Worm (Caenorhabditis elegans): ENCODE results near the gene R11E3.1.
A peak's percentile ranks its signal among the peaks of the same experiment; 100 is the strongest.

DNA sequence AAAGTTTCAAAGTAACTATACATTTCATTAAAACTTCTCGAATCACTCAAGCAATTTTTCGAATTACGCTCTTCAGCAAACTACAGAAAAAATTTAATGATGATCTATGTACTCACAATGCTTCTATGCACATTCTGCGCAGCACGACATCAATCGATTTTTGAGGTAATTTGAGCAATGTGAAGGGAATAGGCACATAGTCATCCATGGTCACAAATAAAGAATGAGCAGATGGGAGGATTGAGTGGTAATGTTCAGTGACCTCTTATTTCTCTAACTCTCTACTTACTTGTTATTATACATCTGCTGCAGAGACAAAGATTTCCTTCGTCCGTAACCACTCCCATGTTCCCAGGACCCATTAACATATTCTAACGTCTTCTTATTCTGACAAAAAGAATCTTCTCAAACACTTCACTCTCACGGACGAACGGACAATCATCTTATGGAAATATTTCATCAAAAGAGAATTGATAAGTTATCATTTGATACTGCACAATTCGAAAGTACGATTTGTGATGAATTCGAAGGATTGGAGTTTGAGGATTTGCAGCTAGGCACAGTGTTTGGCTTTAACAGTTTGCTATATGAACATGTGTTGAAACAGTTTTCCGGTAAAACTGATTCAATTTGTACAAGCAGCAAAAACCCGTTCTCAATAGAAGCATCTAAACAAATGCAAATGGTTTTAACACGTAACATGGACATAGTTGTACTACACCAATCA lies 33.5 kb upstream of the R11E3.1 start, which contains the start of the genes fbxb-77 and Y17G9B.11:
- TF ChIP-seq elt-3 (tag; optimal IDR thresholded peaks at IDR 0.05) = no peak
- TF ChIP-seq lin-13 (tag; optimal IDR thresholded peaks at IDR 0.05) = no peak
- no peak for TF ChIP-seq lsy-2 (tag; optimal IDR thresholded peaks at IDR 0.05)
- TF ChIP-seq nhr-28 (tag; optimal IDR thresholded peaks at IDR 0.05) = no peak
- TF ChIP-seq ces-1 (GFP tag; optimal IDR thresholded peaks at IDR 0.05) = peak; percentile 10
- TF ChIP-seq pha-4 (tag; optimal IDR thresholded peaks at IDR 0.05) = no peak
- TF ChIP-seq unc-62 (GFP tag; optimal IDR thresholded peaks at IDR 0.05) = no peak
- no peak for TF ChIP-seq ztf-11 (tag; optimal IDR thresholded peaks at IDR 0.05)
- TF ChIP-seq nhr-76 (tag; optimal IDR thresholded peaks at IDR 0.05) = no peak
- no peak for TF ChIP-seq blmp-1 (tag; optimal IDR thresholded peaks at IDR 0.05)
- TF ChIP-seq ceh-43 (GFP tag; optimal IDR thresholded peaks at IDR 0.05) = no peak
- no peak for TF ChIP-seq ceh-39 (tag; optimal IDR thresholded peaks at IDR 0.05)

All from whole organism, mixed stage, embryonic.